Worm (Caenorhabditis elegans) whole organism, L2 larva: ENCODE results near the gene F54D5.17.

Experiments
- F13H6.1 ChIP-seq: sonication (generic microtip); optimal IDR thresholded peaks from 2 replicates; lab custom pipeline; 2016; ENCODE audit warnings: missing genetic modification characterization, missing compliant biosample characterization
- Y55F3AM.14 ChIP-seq: fragments of 200-800 bp; sonication (Bioruptor generic); optimal IDR thresholded peaks from 2 replicates; lab custom pipeline; 2018; ENCODE audit warnings: mild to moderate bottlenecking, missing genetic modification characterization, missing compliant biosample characterization
- alr-1 ChIP-seq: fragments of 150-350 bp; optimal IDR thresholded peaks from 2 replicates; lab custom pipeline; 2014; ENCODE audit warnings: missing biosample characterization, missing genetic modification characterization
- blmp-1 ChIP-seq: sonication (generic microtip); optimal IDR thresholded peaks from 2 replicates; lab custom pipeline; 2017; ENCODE audit warnings: missing genetic modification characterization, mild to moderate bottlenecking, missing compliant biosample characterization, antibody characterized with exemption, moderate library complexity; ENCODE audit not compliant: insufficient read depth
- ceh-16 ChIP-seq: fragments of 150-350 bp; optimal IDR thresholded peaks from 2 replicates; lab custom pipeline; 2014; ENCODE audit warnings: missing biosample characterization, missing genetic modification characterization
- crh-2 ChIP-seq: sonication (generic microtip); optimal IDR thresholded peaks from 2 replicates; lab custom pipeline; 2017; ENCODE audit warnings: missing biosample characterization, missing genetic modification characterization
- dmd-4 ChIP-seq: sonication (generic microtip); optimal IDR thresholded peaks from 2 replicates; lab custom pipeline; 2017; ENCODE audit warnings: missing biosample characterization, missing genetic modification characterization
- egl-27 ChIP-seq: sonication (generic microtip); optimal IDR thresholded peaks from 3 replicates; lab custom pipeline; 2017; ENCODE audit warnings: missing biosample characterization, missing genetic modification reagents, missing genetic modification characterization
- fos-1 ChIP-seq: fragments of 150-350 bp; optimal IDR thresholded peaks from 2 replicates; lab custom pipeline; 2014; ENCODE audit warnings: missing biosample characterization, missing genetic modification characterization
- gmeb-1 ChIP-seq: fragments of 150-350 bp; optimal IDR thresholded peaks from 2 replicates; lab custom pipeline; 2014; ENCODE audit warnings: missing biosample characterization, missing genetic modification characterization
- lin-11 ChIP-seq: fragments of 150-350 bp; sonication (generic microtip); optimal IDR thresholded peaks from 2 replicates; lab custom pipeline; 2014; ENCODE audit warnings: missing biosample characterization, missing genetic modification characterization, inconsistent platforms, mixed read lengths
- lin-13 ChIP-seq: fragments of 150-350 bp; optimal IDR thresholded peaks from 2 replicates; lab custom pipeline; 2014; ENCODE audit warnings: missing biosample characterization, missing genetic modification reagents, missing genetic modification characterization
- lin-39 ChIP-seq: fragments of 150-350 bp; optimal IDR thresholded peaks from 2 replicates; lab custom pipeline; 2014; ENCODE audit warnings: missing biosample characterization, missing genetic modification reagents, missing genetic modification characterization
- lsy-2 ChIP-seq, 2 experiments: fragments of 150-350 bp in 1 of 2; sonication (generic microtip) in 1 of 2; optimal IDR thresholded peaks; 2 replicates each; lab custom pipeline; 2014 to 2017; ENCODE audit warnings: missing biosample characterization in 2 of 2, missing genetic modification characterization in 2 of 2
- mab-5 ChIP-seq: fragments of 150-350 bp; optimal IDR thresholded peaks from 2 replicates; lab custom pipeline; 2014; ENCODE audit warnings: missing biosample characterization, missing genetic modification characterization
- mbf-1 ChIP-seq: sonication (generic microtip); optimal IDR thresholded peaks from 2 replicates; lab custom pipeline; 2017; ENCODE audit warnings: missing biosample characterization, missing genetic modification characterization
- nhr-10 ChIP-seq: sonication (generic microtip); optimal IDR thresholded peaks from 2 replicates; lab custom pipeline; 2017; ENCODE audit warnings: missing biosample characterization, missing genetic modification characterization
- nhr-12 ChIP-seq: fragments of 150-350 bp; optimal IDR thresholded peaks from 2 replicates; lab custom pipeline; 2014; ENCODE audit warnings: missing biosample characterization, missing genetic modification characterization
- nhr-129 ChIP-seq: fragments of 150-350 bp; optimal IDR thresholded peaks from 2 replicates; lab custom pipeline; 2014; ENCODE audit warnings: missing biosample characterization, missing genetic modification characterization
- nhr-21 ChIP-seq: fragments of 150-350 bp; optimal IDR thresholded peaks from 2 replicates; lab custom pipeline; 2014; ENCODE audit warnings: missing biosample characterization, missing genetic modification characterization
- nhr-237 ChIP-seq: fragments of 150-350 bp; optimal IDR thresholded peaks from 2 replicates; lab custom pipeline; 2014; ENCODE audit warnings: missing biosample characterization, missing genetic modification characterization
- nhr-25 ChIP-seq: fragments of 150-350 bp; sonication (generic microtip); optimal IDR thresholded peaks from 3 replicates; lab custom pipeline; 2014; ENCODE audit warnings: missing biosample characterization, missing genetic modification characterization
- nhr-77 ChIP-seq: fragments of 150-350 bp; optimal IDR thresholded peaks from 2 replicates; lab custom pipeline; 2014; ENCODE audit warnings: missing biosample characterization, missing genetic modification characterization
- peb-1 ChIP-seq: fragments of 150-350 bp; optimal IDR thresholded peaks from 2 replicates; lab custom pipeline; 2014; ENCODE audit warnings: missing biosample characterization, missing genetic modification characterization
- sma-3 ChIP-seq: sonication (generic microtip); optimal IDR thresholded peaks from 2 replicates; lab custom pipeline; 2016; ENCODE audit warnings: missing genetic modification reagents, missing genetic modification characterization, missing compliant biosample characterization
- sma-9 ChIP-seq, 2 experiments: fragments of 150-350 bp in 1 of 2; sonication (generic microtip) in 1 of 2; optimal IDR thresholded peaks; 2 replicates each; lab custom pipeline; 2014 to 2016; ENCODE audit warnings: missing genetic modification characterization in 2 of 2, mild to moderate bottlenecking in 1 of 2, missing biosample characterization in 1 of 2, missing compliant biosample characterization in 1 of 2, missing genetic modification reagents in 1 of 2, moderate library complexity in 1 of 2
- snpc-4 ChIP-seq: fragments of 150-350 bp; optimal IDR thresholded peaks from 2 replicates; lab custom pipeline; 2014; ENCODE audit warnings: missing biosample characterization, missing genetic modification characterization
- unc-39 ChIP-seq: fragments of 150-350 bp; optimal IDR thresholded peaks from 2 replicates; lab custom pipeline; 2014; ENCODE audit warnings: missing biosample characterization, missing genetic modification characterization
- unc-55 ChIP-seq: fragments of 150-350 bp; sonication (generic microtip); optimal IDR thresholded peaks from 3 replicates; lab custom pipeline; 2014; ENCODE audit warnings: missing biosample characterization, missing genetic modification reagents, missing genetic modification characterization
- ztf-11 ChIP-seq: sonication (generic microtip); optimal IDR thresholded peaks from 2 replicates; lab custom pipeline; 2017; ENCODE audit warnings: missing biosample characterization, missing genetic modification characterization

Gene F54D5.17

DNA sequence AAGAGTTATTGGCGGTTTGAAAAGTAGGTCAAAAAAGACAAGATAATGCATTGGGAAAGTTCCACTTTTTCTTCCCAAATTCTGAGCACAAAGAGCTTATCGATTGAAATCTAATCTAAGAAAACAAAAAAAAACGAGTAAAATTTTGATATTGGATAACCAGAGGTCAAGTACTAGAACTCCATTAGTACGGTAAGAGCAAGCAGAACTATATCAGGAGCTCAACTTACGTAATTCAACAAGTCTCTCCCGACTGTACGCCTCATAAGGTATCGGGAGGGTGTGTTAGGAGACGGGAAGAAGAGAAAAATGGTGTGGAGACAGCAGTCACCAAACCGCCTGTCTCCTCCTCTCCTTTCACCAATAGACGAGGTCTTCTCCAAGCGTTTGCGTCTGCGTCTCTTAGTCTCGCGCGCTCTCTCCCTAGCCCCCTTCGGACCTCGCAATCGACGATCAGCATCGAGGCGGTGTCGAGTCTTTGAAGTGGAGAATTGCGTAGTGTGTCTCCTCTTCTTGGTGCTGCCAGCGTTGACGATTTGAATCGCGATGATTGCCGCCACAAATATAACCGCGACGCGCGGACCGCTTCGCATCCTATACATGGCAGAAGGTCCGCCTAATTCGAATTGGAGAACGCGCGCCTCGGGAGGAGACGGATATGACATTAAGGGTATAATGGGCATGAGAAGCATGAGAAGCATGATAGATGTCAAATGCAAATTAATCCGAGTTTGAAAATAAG, 10.7 kb downstream of the F54D5.17 start, which contains the start of gene F54D5.5 (continued):
- no peak for TF ChIP-seq mbf-1 (tag; lab: Kevin White, UChicago)
- no peak for TF ChIP-seq blmp-1 (tag; lab: Kevin White, UChicago)
- no peak for TF ChIP-seq crh-2
- peak; percentile 5 for TF ChIP-seq F13H6.1 (tag; lab: Kevin White, UChicago)
- TF ChIP-seq nhr-10 (tag; lab: Kevin White, UChicago), result no peak
- TF ChIP-seq lsy-2 (tag; optimal IDR thresholded peaks at IDR 0.05; lab: Kevin White, UChicago), result no peak
- TF ChIP-seq nhr-129, result peak; percentile 54

DNA sequence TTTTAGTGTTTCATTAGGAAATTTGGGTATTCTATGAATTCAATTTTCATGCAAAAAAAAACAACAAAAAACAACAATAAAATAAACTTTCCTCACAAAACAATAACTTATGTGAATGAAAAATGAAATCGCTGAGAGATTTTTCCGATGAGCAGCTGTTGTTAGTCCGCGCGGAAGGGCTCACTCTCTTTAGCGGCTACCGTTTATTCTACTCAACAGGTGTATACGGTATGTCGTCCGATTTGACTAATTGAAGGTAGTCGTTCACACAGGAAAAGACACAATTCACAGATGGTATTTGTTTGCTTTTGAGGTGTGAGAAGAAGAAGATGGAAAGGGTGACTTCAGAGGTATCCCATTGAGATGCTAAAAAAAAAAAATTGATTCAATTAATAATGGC, 12.2 kb downstream of the F54D5.17 start:
- TF ChIP-seq lin-11 (no peak), unc-39 (tag; lab: Kevin White, UChicago) (no peak), Y55F3AM.14 (GFP tag; lab: Kevin White, UChicago) (no peak), unc-55 (GFP tag; lab: Kevin White, UChicago) (no peak)

DNA sequence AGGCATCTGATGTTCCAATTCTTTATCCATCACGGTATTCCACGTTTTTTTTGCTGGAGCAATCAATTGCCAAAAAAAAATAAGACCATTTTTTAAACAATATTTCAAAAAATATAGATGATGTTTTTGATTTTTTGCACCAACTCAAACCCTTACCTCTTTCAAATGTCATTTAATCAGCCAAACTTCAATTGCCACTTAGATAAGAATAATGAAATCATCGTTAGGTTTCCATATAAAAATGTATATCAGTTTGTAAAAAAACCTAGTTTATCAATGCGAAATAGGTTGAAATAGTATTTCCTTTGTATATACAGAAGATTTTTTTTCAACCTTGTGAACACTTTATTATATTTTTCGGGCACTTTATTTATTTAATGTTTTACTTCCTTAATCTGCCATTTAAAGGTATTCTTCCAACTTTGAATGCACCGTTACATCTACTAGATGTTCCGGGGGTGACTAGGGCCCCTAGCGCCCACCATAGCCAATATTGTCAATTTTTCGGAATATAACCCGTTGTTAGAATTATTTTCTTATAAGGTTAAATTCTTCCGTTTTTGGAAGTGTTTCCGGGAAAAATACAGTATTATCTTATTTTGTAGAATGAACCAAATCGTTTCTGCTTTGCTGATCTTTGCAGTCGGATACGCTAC, 12.9 kb downstream of the F54D5.17 start, which contains the start of the genes F54D5.23 and F54D5.4:
Gene F54D5.23, minus strand, starts transcription at position 75 of the 656 bp plus-strand sequence.
Gene F54D5.4, plus strand, starts transcription at position 606 of the 656 bp plus-strand sequence.
- TF ChIP-seq fos-1 (tag; lab: Kevin White, UChicago), result peak; percentile 82
- TF ChIP-seq nhr-21, result no peak
- TF ChIP-seq, all 48 proteins: peak for 1

DNA sequence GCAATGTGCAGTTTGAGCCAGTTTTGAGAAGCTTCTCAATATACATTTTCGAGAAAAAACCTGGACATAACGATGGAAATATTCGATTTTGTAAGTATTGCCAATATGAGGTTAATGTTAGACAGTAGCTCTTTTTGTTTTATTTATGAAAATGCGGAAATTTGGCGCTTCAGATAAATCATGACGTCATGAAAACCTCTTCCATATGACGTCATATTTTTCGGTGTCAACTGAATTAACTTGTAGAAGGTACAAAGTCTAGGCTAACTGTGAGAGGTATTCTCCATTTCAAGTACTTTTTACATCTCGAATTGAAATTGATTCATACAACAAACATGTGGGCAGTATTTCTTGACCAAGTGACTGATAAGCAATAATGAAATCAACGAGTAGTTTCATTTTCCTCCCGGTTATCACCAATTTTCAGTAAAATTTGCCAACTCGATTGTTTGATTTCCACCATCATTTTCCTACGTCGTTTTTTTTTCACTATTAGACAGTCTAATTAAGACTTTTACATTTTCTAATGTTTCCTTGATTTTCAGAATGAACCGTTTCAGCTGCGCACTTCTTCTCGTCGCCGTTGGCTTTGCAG, 14.9 kb downstream of the F54D5.17 start, which contains the start of gene F54D5.3:
Gene F54D5.3, plus strand, starts transcription at position 546 of the 595 bp plus-strand sequence.
- peak; percentile 87 for TF ChIP-seq fos-1 (tag; lab: Kevin White, UChicago)
- no peak for TF ChIP-seq peb-1 (tag; lab: Kevin White, UChicago)

DNA sequence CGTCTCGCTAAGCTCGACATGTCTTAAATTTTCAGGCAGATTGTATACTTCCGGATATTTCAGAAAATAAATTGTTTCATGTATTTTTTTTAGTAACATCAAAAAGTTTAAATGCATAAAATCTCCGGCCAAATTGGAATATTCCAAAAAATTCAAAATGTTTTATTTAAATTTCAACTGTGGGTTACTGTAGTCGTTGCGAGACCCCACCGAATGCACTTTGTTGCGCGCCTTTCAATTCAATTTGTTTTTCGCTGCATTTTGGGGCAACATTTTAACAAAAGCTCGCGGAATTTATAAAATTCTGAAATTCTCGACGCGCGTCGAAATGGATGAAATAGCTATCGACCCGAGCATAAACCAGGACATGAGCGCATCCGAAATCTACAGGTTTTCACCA, 16.5 kb downstream of the F54D5.17 start, which contains the start of gene F54D5.2:
Gene F54D5.2, plus strand, starts transcription at position 237 of the 400 bp plus-strand sequence.
- TF ChIP-seq blmp-1 (tag; lab: Kevin White, UChicago) (no peak), dmd-4 (tag; lab: Kevin White, UChicago) (no peak), nhr-21 (no peak), gmeb-1 (tag; lab: Kevin White, UChicago) (no peak), mab-5 (no peak), snpc-4 (tag; lab: Kevin White, UChicago) (no peak), egl-27 (tag; lab: Kevin White, UChicago) (no peak), nhr-129 (no peak), lin-39 (tag; lab: Kevin White, UChicago) (no peak), crh-2 (no peak), nhr-25 (no peak), ceh-16 (tag; lab: Kevin White, UChicago) (no peak), Y55F3AM.14 (GFP tag; lab: Kevin White, UChicago) (no peak), nhr-12 (no peak), nhr-237 (no peak), sma-3 (GFP tag; lab: Kevin White, UChicago) (no peak)

DNA sequence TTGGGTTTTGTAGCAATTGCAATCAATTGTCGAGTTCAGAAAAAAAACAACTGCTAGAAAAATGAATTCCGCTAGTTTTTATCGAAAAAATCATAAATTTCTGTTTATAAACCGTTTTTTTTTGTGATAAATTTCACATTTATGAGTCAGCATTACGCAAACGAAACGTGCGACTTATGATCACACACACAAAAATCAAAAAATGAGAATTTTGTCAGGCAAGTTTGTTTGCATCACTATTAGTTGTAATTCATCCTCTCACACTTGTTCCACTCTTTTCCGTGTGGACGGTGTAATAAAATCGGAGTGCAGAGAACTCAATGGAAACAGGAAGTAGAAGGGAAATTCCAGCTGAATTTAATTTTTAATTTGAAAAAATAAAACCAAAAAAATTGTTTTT, 21.0 kb downstream of the F54D5.17 start, which contains the start of gene pcs-1:
Gene pcs-1, minus strand, starts transcription at position 344 of the 400 bp plus-strand sequence.
- no peak for TF ChIP-seq sma-9 (GFP tag; optimal IDR thresholded peaks at IDR 0.05; lab: Kevin White, UChicago)
- no peak for TF ChIP-seq sma-9 (tag; optimal IDR thresholded peaks at IDR 0.05; lab: Kevin White, UChicago)
- peak; percentile 3 for TF ChIP-seq lin-13
- TF ChIP-seq nhr-129, result peak; percentile 15
- no peak for TF ChIP-seq alr-1 (tag; lab: Kevin White, UChicago)
- no peak for TF ChIP-seq nhr-77 (tag; lab: Kevin White, UChicago)
- TF ChIP-seq fos-1 (tag; lab: Kevin White, UChicago), result peak; percentile 67
- TF ChIP-seq ztf-11 (tag; lab: Kevin White, UChicago), result no peak
